Worm (Caenorhabditis elegans) whole organism, L4/young adult: ENCODE data around the gene fbxb-21.

ENCODE experiments used
- W03F9.2 ChIP-seq: fragments of 150-350 bp; optimal IDR thresholded peaks from 2 replicates; lab custom pipeline; 2014; ENCODE audit warnings: missing biosample characterization, missing genetic modification characterization
- dao-5 ChIP-seq: sonication (generic microtip); optimal IDR thresholded peaks from 2 replicates; lab custom pipeline; 2016; ENCODE audit warnings: missing genotype, missing genetic modification characterization, moderate library complexity, missing compliant biosample characterization
- him-1 ChIP-seq: sonication (generic microtip); optimal IDR thresholded peaks from 2 replicates; lab custom pipeline; 2016; ENCODE audit warnings: missing genotype, missing genetic modification reagents, missing genetic modification characterization, missing compliant biosample characterization

fbxb-21 gene

DNA sequence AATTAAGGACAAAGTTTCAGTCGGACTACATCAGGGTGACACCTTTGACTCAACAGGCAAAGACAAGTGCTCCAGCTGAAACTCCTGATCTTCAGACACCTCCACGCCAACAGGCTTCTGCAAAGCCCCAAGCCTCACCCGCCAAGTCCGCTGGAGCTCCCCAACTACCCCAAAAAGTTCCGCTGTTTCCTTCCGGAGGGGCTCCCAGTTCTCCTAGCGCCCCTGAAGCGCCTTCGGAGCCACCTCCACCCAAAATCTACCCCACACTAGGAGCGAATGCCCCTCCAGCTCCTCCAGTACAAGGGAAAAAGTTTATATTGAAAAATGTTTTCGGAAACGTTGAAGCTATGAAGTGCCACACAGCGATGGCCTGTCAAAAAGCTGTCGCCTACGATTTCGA lies 45.6 kb downstream of the fbxb-21 start:
- no peak for TF ChIP-seq dao-5 (tag; lab: Kevin White, UChicago)

DNA sequence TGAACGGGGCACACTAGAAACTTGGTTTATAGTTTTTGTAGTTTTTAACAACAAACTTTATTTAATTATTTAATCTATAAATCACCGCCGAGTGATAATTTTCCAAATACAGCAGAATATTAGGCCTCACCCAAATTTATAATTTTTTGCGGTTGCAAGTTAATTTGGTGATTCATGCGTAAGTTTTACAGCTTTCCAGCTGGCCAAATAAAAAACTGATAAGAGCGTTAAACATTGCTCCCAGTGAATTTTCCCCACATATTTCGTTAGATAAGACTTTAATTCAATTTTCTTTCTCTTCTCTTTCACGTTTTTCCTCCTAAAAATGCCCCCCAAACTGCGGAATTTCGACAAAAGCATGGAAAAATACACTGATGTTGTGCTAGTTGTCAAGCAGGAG lies 47.2 kb downstream of the fbxb-21 start, which contains the start of gene bath-47:
bath-47 (plus strand) TSS at position 305 of the 400 bp plus-strand sequence.
- TF ChIP-seq W03F9.2 (no peak), dao-5 (tag; lab: Kevin White, UChicago) (no peak), him-1 (tag; lab: Kevin White, UChicago) (no peak)

DNA sequence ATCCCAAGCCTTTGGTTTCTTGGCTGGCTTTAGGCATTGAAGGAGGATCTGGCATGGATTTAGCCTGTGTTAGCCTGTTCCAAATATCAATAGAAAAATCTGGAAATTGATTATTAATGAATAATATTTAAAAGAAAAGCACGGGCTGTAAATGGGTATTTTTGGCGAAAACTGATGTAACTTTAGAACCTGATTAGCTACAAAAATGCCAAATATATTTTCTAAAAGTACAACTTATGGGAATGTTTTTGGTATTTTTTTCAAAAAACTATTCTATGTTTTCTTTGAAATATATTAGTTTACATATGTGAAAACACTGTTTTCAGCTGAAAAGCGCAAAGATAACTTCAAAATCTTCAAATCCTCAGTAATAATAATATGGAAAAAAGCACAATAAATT lies 48.0 kb downstream of the fbxb-21 start, which contains the start of gene bath-26:
bath-26 (minus strand) TSS at position 101 of the 400 bp plus-strand sequence.
- no peak for TF ChIP-seq dao-5 (tag; lab: Kevin White, UChicago)
